Worm (Caenorhabditis elegans): ENCODE measurements around the gene B0035.3.

The B0035.3 gene

DNA sequence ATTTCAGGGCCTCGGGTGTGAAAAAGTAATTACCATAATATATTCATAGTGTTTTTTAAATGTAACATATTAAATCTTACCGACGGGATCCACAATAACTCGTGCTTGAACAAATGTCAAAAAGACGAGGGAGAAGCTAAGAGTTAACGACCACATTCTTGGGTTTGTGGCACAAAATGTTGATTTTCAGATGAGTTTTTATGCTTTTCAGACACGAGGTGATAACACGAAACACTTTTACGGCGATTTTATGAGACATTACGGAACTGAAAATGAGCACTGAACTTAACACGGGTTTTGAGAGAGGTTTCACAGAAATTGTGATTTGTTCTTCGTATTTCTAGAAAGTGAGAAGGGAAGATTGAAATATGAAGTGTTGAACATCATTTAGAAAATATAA lies 8.2 kb downstream of the B0035.3 start, which contains the start of gene B0035.13 (continued):
- TF ChIP-seq daf-19 (GFP tag; conservative IDR thresholded peaks at IDR 0.05) (no peak), daf-16 (GFP tag; optimal IDR thresholded peaks at IDR 0.05) (no peak), daf-16 (tag; optimal IDR thresholded peaks at IDR 0.05) (peak; percentile 39), aly-2 (tag; optimal IDR thresholded peaks at IDR 0.05) (no peak), dmd-9 (GFP tag; IDR thresholded peaks at IDR 0.05) (no peak), mep-1 (tag; optimal IDR thresholded peaks at IDR 0.05) (no peak), ceh-44 (GFP tag; IDR thresholded peaks at IDR 0.05) (no peak), hlh-30 (tag; optimal IDR thresholded peaks at IDR 0.05; ENCODE audit: insufficient read depth) (peak; percentile 14), pha-4 (GFP tag; IDR thresholded peaks at IDR 0.05) (no peak), pha-4 (tag; optimal IDR thresholded peaks at IDR 0.05) (no peak), sdz-12 (GFP tag; optimal IDR thresholded peaks at IDR 0.05) (no peak), ceh-62 (tag; optimal IDR thresholded peaks at IDR 0.05) (no peak), ces-1 (GFP tag; optimal IDR thresholded peaks at IDR 0.05) (no peak), lin-38 (GFP tag; IDR thresholded peaks at IDR 0.05) (no peak)

- no peak for TF ChIP-seq rbr-2 (tag; optimal IDR thresholded peaks at IDR 0.05)
- no peak for TF ChIP-seq nhr-28 (tag; optimal IDR thresholded peaks at IDR 0.05)
- no peak for TF ChIP-seq zip-11 (GFP tag; IDR thresholded peaks at IDR 0.05)
- TF ChIP-seq fkh-10 (GFP tag; optimal IDR thresholded peaks at IDR 0.05), result no peak
- TF ChIP-seq nhr-41 (GFP tag; IDR thresholded peaks at IDR 0.05), result no peak
- TF ChIP-seq ZK337.2 (GFP tag; IDR thresholded peaks at IDR 0.05), result no peak
- no peak for TF ChIP-seq lir-3 (tag; optimal IDR thresholded peaks at IDR 0.05)
- TF ChIP-seq dpl-1 (GFP tag; optimal IDR thresholded peaks at IDR 0.05), result no peak
- no peak for TF ChIP-seq ceh-82 (tag; optimal IDR thresholded peaks at IDR 0.05)
- no peak for TF ChIP-seq mdt-29 (GFP tag; IDR thresholded peaks at IDR 0.05)
Observed at ce11 chrIV:11304970-11305369, 9.8 kb downstream of the B0035.3 start.

ce11 chrIV:11298154-11299086 lies 16.4 kb downstream of the B0035.3 start, which contains the start of the genes B0035.15 and dnj-1:
TSS of gene B0035.15 (minus strand) at chrIV:11298252.
TSS of gene dnj-1 (plus strand) at chrIV:11299036.
- peak in 1 of 2 experiments; percentile 53 for TF ChIP-seq lsy-2 (tag; optimal IDR thresholded peaks at IDR 0.05)
- TF ChIP-seq ama-1 (optimal IDR thresholded peaks at IDR 0.05), result no peak
- TF ChIP-seq mep-1 (tag; optimal IDR thresholded peaks at IDR 0.05), result peak; percentile 56
- no peak for TF ChIP-seq jun-1 (tag; optimal IDR thresholded peaks at IDR 0.05)
- TF ChIP-seq nhr-28 (tag; optimal IDR thresholded peaks at IDR 0.05), result peak; percentile 62
- TF ChIP-seq dve-1 (tag; optimal IDR thresholded peaks at IDR 0.05; ENCODE audit: insufficient read depth), result peak; percentile 46
- 0 out of 2 replicates have a peak, but pooled peaks have one; percentile 44 for TF ChIP-seq hmg-1.1 (GFP tag; IDR thresholded peaks at IDR 0.05)
- TF ChIP-seq zip-11 (GFP tag; IDR thresholded peaks at IDR 0.05), result no peak
- peak; percentile 50 for TF ChIP-seq dpl-1 (GFP tag; optimal IDR thresholded peaks at IDR 0.05)
- TF ChIP-seq mes-2 (tag; optimal IDR thresholded peaks at IDR 0.05; ENCODE audit: poor library complexity, severe bottlenecking), result peak; percentile 66
- no peak for TF ChIP-seq ZK546.5 (tag; optimal IDR thresholded peaks at IDR 0.05)
- peak; percentile 69 for TF ChIP-seq lin-38 (GFP tag; IDR thresholded peaks at IDR 0.05)
- no peak for TF ChIP-seq unc-62 (GFP tag; optimal IDR thresholded peaks at IDR 0.05 in 1 of 2)
- no peak for TF ChIP-seq unc-62 (tag; optimal IDR thresholded peaks at IDR 0.05)
- peak; percentile 23 for TF ChIP-seq hlh-11 (tag; optimal IDR thresholded peaks at IDR 0.05)
- TF ChIP-seq nhr-102 (tag; optimal IDR thresholded peaks at IDR 0.05), result no peak
- peak; percentile 1 for TF ChIP-seq nhr-77 (tag; optimal IDR thresholded peaks at IDR 0.05)
- peak; percentile 35 for TF ChIP-seq hlh-30 (tag; optimal IDR thresholded peaks at IDR 0.05; ENCODE audit: insufficient read depth)
- no peak for TF ChIP-seq egl-43 (GFP tag; IDR thresholded peaks at IDR 0.05)
- no peak for TF ChIP-seq fkh-10 (GFP tag; optimal IDR thresholded peaks at IDR 0.05)
- TF ChIP-seq daf-16 (GFP tag; optimal IDR thresholded peaks at IDR 0.05), result no peak
- TF ChIP-seq daf-16 (tag; optimal IDR thresholded peaks at IDR 0.05), result no peak
